Fruit fly (Drosophila melanogaster) whole organism, embryonic: ENCODE data around the gene Trhn.

Experiments used
- CG11085 ChIP-seq: fragments of 200-800 bp; sonication (Bioruptor generic); IDR thresholded peaks from 2 replicates; pipeline ENCODE4 v1.3.6; 2022; ENCODE audit warnings: missing biosample characterization, missing genetic modification characterization
- CG11398 ChIP-seq: fragments of 200-800 bp; sonication (Bioruptor generic); optimal IDR thresholded peaks from 2 replicates; lab custom pipeline; 2016; ENCODE audit warnings: missing biosample characterization, missing genetic modification characterization
- CG13123 ChIP-seq: fragments of 200-800 bp; sonication (Bioruptor generic); optimal IDR thresholded peaks from 2 replicates; lab custom pipeline; 2016; ENCODE audit warnings: missing biosample characterization, missing genetic modification characterization
- CG15601 ChIP-seq: fragments of 200-800 bp; sonication (Bioruptor generic); optimal IDR thresholded peaks from 3 replicates; lab custom pipeline; 2019; ENCODE audit warnings: missing biosample characterization, mild to moderate bottlenecking, missing genetic modification characterization, moderate library complexity
- CG2120 ChIP-seq: fragments of 200-800 bp; sonication (Bioruptor generic); optimal IDR thresholded peaks from 3 replicates; lab custom pipeline; 2016; ENCODE audit warnings: missing biosample characterization, missing genetic modification characterization
- CG7556 ChIP-seq: fragments of 200-800 bp; sonication (Bioruptor generic); optimal IDR thresholded peaks from 2 replicates; lab custom pipeline; 2017; ENCODE audit warnings: missing biosample characterization, mild to moderate bottlenecking, missing genetic modification characterization
- CG8388 ChIP-seq: fragments of 200-800 bp; sonication (Bioruptor generic); optimal IDR thresholded peaks from 2 replicates; lab custom pipeline; 2019; ENCODE audit warnings: missing biosample characterization, mild to moderate bottlenecking, missing genetic modification characterization, moderate library complexity
- E2f2 ChIP-seq: fragments of 200-800 bp; sonication (Bioruptor generic); IDR thresholded peaks from 2 replicates; pipeline ENCODE4 v1.3.6; 2022; ENCODE audit warnings: missing biosample characterization, missing genetic modification characterization
- ap ChIP-seq: fragments of 200-800 bp; sonication (Bioruptor generic); IDR thresholded peaks from 2 replicates; pipeline ENCODE4 v1.3.6; 2022; ENCODE audit warnings: missing biosample characterization, missing genetic modification characterization
- prd ChIP-seq, 3 experiments: fragments of >200 bp in 2 of 3; fragments of 200-800 bp in 1 of 3; sonication (Bioruptor generic) in 1 of 3; optimal IDR thresholded peaks in 2 of 3; IDR thresholded peaks in 1 of 3; 2 replicates in 2 of 3; 3 replicates in 1 of 3; pipeline versions ENCODE4 v1.3.6 to Lab custom; 2017 to 2022; ENCODE audit warnings: missing biosample characterization in 1 of 3, missing genetic modification characterization in 1 of 3
- schlank ChIP-seq: fragments of 200-800 bp; sonication (Bioruptor generic); optimal IDR thresholded peaks from 2 replicates; lab custom pipeline; 2018; ENCODE audit warnings: missing biosample characterization, mild to moderate bottlenecking, missing genetic modification characterization
- sim ChIP-seq: fragments of 200-800 bp; sonication (Bioruptor generic); IDR thresholded peaks from 2 replicates; pipeline ENCODE4 v1.3.6; 2022; ENCODE audit warnings: missing biosample characterization, missing genetic modification characterization
- trem ChIP-seq: fragments of 200-800 bp; optimal IDR thresholded peaks from 3 replicates; lab custom pipeline; 2019; ENCODE audit warnings: missing biosample characterization, mild to moderate bottlenecking, missing genetic modification characterization, moderate library complexity

- TF ChIP-seq trem = no peak
- TF ChIP-seq CG11398 (GFP tag; lab: Kevin White, UChicago) = no peak
- TF ChIP-seq ap = no peak
- TF ChIP-seq CG2120 = no peak
- no peak for TF ChIP-seq CG11085 (GFP tag; lab: Robert Waterston, UW)
- no peak for TF ChIP-seq E2f2 (GFP tag; lab: Robert Waterston, UW)
- no peak for TF ChIP-seq schlank (tag; lab: Kevin White, UChicago)
- TF ChIP-seq CG8388 (GFP tag; lab: Kevin White, UChicago) = no peak
- no peak for TF ChIP-seq CG15601 (tag; lab: Kevin White, UChicago)
- TF ChIP-seq prd (optimal IDR thresholded peaks at IDR 0.05; lab: Kevin White, UChicago) = no peak
- TF ChIP-seq prd (GFP tag; IDR thresholded peaks at IDR 0.05; lab: Robert Waterston, UW) = no peak
- TF ChIP-seq CG7556 (GFP tag; lab: Kevin White, UChicago) = no peak
- TF ChIP-seq sim = no peak
- TF ChIP-seq CG13123 (GFP tag; lab: Kevin White, UChicago) = no peak
These were observed 52.4 kb downstream of the Trhn start for dm6 chr3L:1140539-1140938.
